Fruit fly (Drosophila melanogaster): ENCODE results near the gene Ppi1.

DNA sequence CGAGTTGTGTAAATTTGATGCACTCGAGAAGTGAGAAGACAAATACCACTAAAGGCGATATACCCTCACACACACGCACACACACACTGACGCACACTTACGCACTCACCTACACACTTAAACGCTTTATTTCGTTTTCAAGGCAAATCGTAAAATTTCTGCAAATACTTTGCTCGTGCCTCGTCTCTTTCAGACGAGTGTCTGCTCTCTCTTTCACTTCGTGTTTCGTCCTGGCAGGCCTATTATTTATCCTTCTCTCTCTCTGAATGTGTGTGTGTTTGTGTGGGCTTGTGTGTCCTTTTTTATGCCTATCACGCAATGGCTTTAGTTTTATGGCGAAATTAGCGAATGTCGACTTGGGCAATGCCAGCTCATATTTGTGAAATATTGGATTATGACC, 30.7 kb downstream of the Ppi1 start:
- no peak for TF ChIP-seq Myc (optimal IDR thresholded peaks at IDR 0.05)
- TF ChIP-seq insv (optimal IDR thresholded peaks at IDR 0.05) = no peak
- TF ChIP-seq Sin3A (optimal IDR thresholded peaks at IDR 0.05) = no peak

Measured in Kc167 (cell line).